Worm (Caenorhabditis elegans) whole organism, young adult: Measurements from ENCODE around the gene npr-28.

Source experiments
- T26A5.8 ChIP-seq: sonication (generic microtip); optimal IDR thresholded peaks from 2 replicates; lab custom pipeline; 2016; ENCODE audit warnings: missing genetic modification characterization, missing compliant biosample characterization
- ccch-3 ChIP-seq: fragments of 200-800 bp; sonication (Bioruptor generic); optimal IDR thresholded peaks from 2 replicates; lab custom pipeline; 2018; ENCODE audit warnings: mild to moderate bottlenecking, missing genetic modification characterization, missing compliant biosample characterization
- efl-1 ChIP-seq: fragments of 150-350 bp; optimal IDR thresholded peaks from 2 replicates; lab custom pipeline; 2014; ENCODE audit warnings: missing biosample characterization, missing genetic modification reagents, missing genetic modification characterization
- egl-18 ChIP-seq: fragments of 200-800 bp; sonication (Bioruptor generic); IDR thresholded peaks from 2 replicates; pipeline ENCODE4 v1.3.6; 2022; ENCODE audit warnings: missing genetic modification reagents, missing genetic modification characterization, missing compliant biosample characterization
- fkh-3 ChIP-seq: sonication (generic microtip); optimal IDR thresholded peaks from 2 replicates; lab custom pipeline; 2016; ENCODE audit warnings: mild to moderate bottlenecking, missing genetic modification characterization, missing compliant biosample characterization
- zfh-2 ChIP-seq: fragments of 200-800 bp; sonication (Bioruptor generic); conservative IDR thresholded peaks from 2 replicates; pipeline ENCODE4 v1.3.6; 2022; ENCODE audit warnings: missing genetic modification reagents, missing genetic modification characterization, missing compliant biosample characterization

ce11 chrX:8320889-8321288, 30.0 kb downstream of the npr-28 start, which contains the start of gene pqn-57:
- no peak for TF ChIP-seq fkh-3 (tag; lab: Kevin White, UChicago)
- TF ChIP-seq ccch-3 (GFP tag; lab: Kevin White, UChicago), result no peak
- TF ChIP-seq egl-18 (GFP tag; lab: Robert Waterston, UW), result no peak
- TF ChIP-seq efl-1 (GFP tag; lab: Kevin White, UChicago), result no peak
- TF ChIP-seq T26A5.8 (tag; lab: Kevin White, UChicago), result no peak
- no peak for TF ChIP-seq zfh-2 (GFP tag; lab: Robert Waterston, UW)
